Worm (Caenorhabditis elegans): ENCODE data around the gene asp-19.

Gene asp-19

DNA sequence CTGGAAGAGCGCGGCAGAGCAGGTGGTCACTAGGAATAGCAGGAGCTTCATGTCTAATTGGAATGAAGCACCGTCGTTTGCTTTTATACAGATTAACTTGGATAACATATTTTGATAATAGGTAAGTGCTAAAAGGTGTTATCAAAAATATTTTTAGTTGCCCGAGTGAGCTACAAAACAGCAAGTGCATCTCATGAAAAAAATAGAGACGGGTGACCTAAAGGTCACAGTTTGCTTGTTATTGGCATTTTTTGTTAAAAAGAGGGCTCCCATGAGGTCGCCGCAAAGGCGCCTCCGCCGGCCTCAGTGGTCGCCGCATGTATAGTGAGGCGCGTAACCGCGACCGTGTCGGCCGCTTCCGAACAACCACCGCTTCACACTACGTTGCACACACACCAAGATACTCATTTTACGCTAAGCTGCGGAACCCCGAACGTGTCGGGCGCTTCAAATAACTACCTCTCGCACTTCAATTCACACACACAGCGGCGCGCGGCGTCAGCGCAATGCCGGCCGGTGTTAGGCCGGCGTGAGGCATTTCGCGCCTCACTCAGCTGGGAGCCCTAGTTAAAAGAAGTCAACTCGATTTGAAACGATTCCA, at the start of gene asp-19:
Gene asp-19, minus strand, starts transcription at position 51 of the 601 bp plus-strand sequence.
- TF ChIP-seq ztf-1 (GFP tag; conservative IDR thresholded peaks at IDR 0.05) (no peak), peb-1 (tag; optimal IDR thresholded peaks at IDR 0.05) (no peak), nhr-77 (tag; optimal IDR thresholded peaks at IDR 0.05) (no peak), mbf-1 (tag; optimal IDR thresholded peaks at IDR 0.05) (no peak), Y55F3AM.14 (GFP tag; optimal IDR thresholded peaks at IDR 0.05) (no peak), crh-2 (tag; optimal IDR thresholded peaks at IDR 0.05) (no peak), gmeb-1 (tag; optimal IDR thresholded peaks at IDR 0.05) (no peak), unc-55 (GFP tag; optimal IDR thresholded peaks at IDR 0.05) (no peak), lin-39 (tag; optimal IDR thresholded peaks at IDR 0.05) (no peak), nhr-25 (tag; optimal IDR thresholded peaks at IDR 0.05) (no peak), ceh-82 (tag; optimal IDR thresholded peaks at IDR 0.05) (no peak), ztf-11 (tag; optimal IDR thresholded peaks at IDR 0.05) (no peak), lsy-2 (tag; optimal IDR thresholded peaks at IDR 0.05) (no peak), mdl-1 (tag; optimal IDR thresholded peaks at IDR 0.05) (no peak), dmd-4 (tag; optimal IDR thresholded peaks at IDR 0.05) (no peak), zag-1 (tag; optimal IDR thresholded peaks at IDR 0.05) (no peak), unc-62 (GFP tag; optimal IDR thresholded peaks at IDR 0.05) (no peak), nhr-6 (tag; optimal IDR thresholded peaks at IDR 0.05) (no peak), elt-1 (tag; optimal IDR thresholded peaks at IDR 0.05) (no peak)

DNA sequence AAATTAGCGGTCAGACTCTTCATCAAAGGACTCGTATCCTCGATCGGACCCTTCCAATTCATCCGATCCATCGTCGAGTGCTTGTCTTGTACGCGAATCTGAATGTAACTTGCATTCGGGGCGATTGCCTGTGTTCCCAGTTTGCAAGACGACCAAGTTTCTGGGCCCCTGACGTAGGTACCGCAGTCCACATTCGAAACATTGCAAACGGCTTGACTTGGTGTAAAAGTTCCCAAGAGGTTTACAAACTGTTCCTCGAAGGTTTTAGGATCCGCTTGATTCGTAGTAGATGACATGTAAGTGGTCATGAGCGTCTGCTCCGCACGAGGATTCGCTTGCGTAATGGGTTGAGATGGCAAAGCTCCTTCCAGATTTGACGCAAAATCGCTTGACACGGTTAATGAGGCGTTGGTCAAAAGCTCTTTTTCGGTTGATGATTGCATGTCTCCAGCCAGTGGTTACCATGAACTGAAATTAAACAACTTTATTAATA, 47.1 kb upstream of the asp-19 start, which contains the start of gene Y17D7B.4:
Gene Y17D7B.4, minus strand, starts transcription at position 443 of the 493 bp plus-strand sequence.
- TF ChIP-seq sem-4 (tag; optimal IDR thresholded peaks at IDR 0.05): no peak
- no peak for TF ChIP-seq fos-1 (tag; optimal IDR thresholded peaks at IDR 0.05)
- no peak for TF ChIP-seq nhr-6 (tag; optimal IDR thresholded peaks at IDR 0.05)
- TF ChIP-seq lsy-2 (tag; optimal IDR thresholded peaks at IDR 0.05): no peak
- TF ChIP-seq nhr-23 (tag; optimal IDR thresholded peaks at IDR 0.05): no peak
- TF ChIP-seq nhr-237 (tag; optimal IDR thresholded peaks at IDR 0.05): no peak
- TF ChIP-seq mbf-1 (tag; optimal IDR thresholded peaks at IDR 0.05): no peak
- no peak for TF ChIP-seq nhr-25 (tag; optimal IDR thresholded peaks at IDR 0.05)
- no peak for TF ChIP-seq skn-1 (tag; optimal IDR thresholded peaks at IDR 0.05)
- TF ChIP-seq elt-1 (tag; optimal IDR thresholded peaks at IDR 0.05): no peak

DNA sequence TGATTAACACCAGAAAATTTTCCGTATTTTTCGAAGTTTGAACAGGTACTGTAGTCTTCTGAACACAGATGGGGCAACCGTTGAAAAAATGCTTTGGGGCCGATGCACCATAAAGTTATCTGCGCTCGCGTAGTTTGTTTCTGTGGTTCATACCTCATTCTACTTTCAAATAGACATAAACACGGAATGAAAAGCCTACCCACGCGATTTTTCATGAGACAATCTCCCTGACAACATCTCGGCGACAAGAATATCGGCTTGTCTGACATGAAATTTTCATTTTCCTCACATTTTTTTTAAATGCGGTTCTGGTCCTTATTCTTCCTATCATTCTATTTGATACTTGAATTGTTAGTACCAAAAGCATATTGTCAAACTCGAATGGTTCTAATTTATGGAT, 43.6 kb upstream of the asp-19 start, which contains the start of gene clec-257:
Gene clec-257, plus strand, starts transcription at position 301 of the 400 bp plus-strand sequence.
- TF ChIP-seq nhr-10 (tag; optimal IDR thresholded peaks at IDR 0.05) (no peak), crh-2 (tag; optimal IDR thresholded peaks at IDR 0.05) (no peak), ama-1 (optimal IDR thresholded peaks at IDR 0.05) (no peak), mbf-1 (tag; optimal IDR thresholded peaks at IDR 0.05) (no peak), lsy-2 (tag; optimal IDR thresholded peaks at IDR 0.05) (no peak), ceh-16 (tag; optimal IDR thresholded peaks at IDR 0.05) (no peak), ztf-11 (tag; optimal IDR thresholded peaks at IDR 0.05) (no peak), nhr-129 (tag; optimal IDR thresholded peaks at IDR 0.05) (no peak), ZK546.5 (tag; optimal IDR thresholded peaks at IDR 0.05) (no peak)

DNA sequence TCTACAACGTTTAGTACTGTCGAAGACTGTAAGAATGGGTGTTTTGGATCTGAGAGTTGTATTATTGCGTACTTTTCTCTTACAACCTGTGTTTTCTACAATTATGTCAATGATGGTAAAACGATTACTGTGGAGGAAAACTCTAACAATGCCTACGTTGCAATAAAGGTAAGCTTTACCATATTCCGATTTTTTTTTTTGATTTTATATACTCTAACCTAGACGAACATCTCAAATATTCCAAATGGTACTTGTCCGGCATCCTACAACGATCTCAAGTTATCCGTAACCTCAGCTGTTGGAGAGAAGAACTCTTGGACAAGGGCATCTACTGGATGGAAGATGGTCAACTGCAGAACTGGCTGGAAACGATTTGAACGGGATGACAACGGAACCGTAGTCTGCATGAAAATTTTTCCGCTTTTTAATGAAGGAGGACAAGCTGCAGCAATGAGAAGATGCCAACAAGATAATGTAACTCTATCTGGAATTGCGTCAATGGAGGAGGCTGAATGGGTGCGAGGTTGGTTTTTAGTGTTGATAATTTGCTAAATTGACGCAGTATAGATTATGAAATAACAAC, 42.7 kb upstream of the asp-19 start:
- no peak for TF ChIP-seq ama-1 (optimal IDR thresholded peaks at IDR 0.05)
- no peak for TF ChIP-seq nhr-12 (tag; optimal IDR thresholded peaks at IDR 0.05)

DNA sequence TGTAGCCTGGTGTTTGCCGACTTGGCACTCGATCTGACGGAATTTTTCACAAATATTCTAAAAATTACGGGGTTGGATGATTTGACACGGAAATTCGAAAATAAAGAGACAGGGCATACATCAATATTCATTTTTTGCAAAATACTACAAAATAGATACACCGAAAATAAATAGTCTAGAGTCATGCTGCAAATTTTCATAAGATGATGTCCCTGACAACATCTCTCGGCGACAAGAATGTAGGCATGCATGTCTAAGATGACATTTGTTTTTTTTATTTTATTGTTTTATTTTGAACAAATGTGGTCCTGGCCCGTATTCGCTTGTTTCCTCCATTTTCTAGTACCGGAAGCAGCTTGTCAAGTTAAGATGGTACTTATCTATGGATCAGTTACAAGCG, 42.2 kb upstream of the asp-19 start, which contains the start of gene clec-256:
Gene clec-256, plus strand, starts transcription at position 301 of the 400 bp plus-strand sequence.
- TF ChIP-seq mbf-1 (tag; optimal IDR thresholded peaks at IDR 0.05) (no peak), lsy-2 (tag; optimal IDR thresholded peaks at IDR 0.05) (no peak), ceh-16 (tag; optimal IDR thresholded peaks at IDR 0.05) (no peak), ceh-82 (tag; optimal IDR thresholded peaks at IDR 0.05) (no peak), elt-1 (tag; optimal IDR thresholded peaks at IDR 0.05) (no peak), R02D3.7 (tag; optimal IDR thresholded peaks at IDR 0.05) (no peak), nhr-25 (tag; optimal IDR thresholded peaks at IDR 0.05) (no peak), nhr-77 (tag; optimal IDR thresholded peaks at IDR 0.05) (no peak), lin-13 (GFP tag; optimal IDR thresholded peaks at IDR 0.05) (no peak)
